Fruit fly (Drosophila melanogaster) whole organism, embryonic: ENCODE results near the gene CG4291.
A peak's percentile ranks its signal among the peaks of the same experiment; 100 is the strongest.

ENCODE experiments used
- ATbp ChIP-seq: fragments of 200-800 bp; sonication (Bioruptor generic); optimal IDR thresholded peaks from 2 replicates; lab custom pipeline; 2017; ENCODE audit warnings: missing biosample characterization, mild to moderate bottlenecking, missing genetic modification characterization, missing genetic modification reagents
- Abd-B ChIP-seq: fragments of 200-800 bp; sonication (Bioruptor generic); optimal IDR thresholded peaks from 2 replicates; lab custom pipeline; 2018; ENCODE audit warnings: missing biosample characterization, mild to moderate bottlenecking, missing genetic modification characterization, moderate library complexity
- Aef1 ChIP-seq: fragments of 200-800 bp; sonication (Bioruptor generic); IDR thresholded peaks from 3 replicates; pipeline ENCODE4 v1.3.6; 2022; ENCODE audit warnings: missing biosample characterization, missing genetic modification characterization
- CG11456 ChIP-seq: fragments of 200-800 bp; sonication (Bioruptor generic); IDR thresholded peaks from 3 replicates; pipeline ENCODE4 v1.3.6; 2022; ENCODE audit warnings: missing biosample characterization, missing genetic modification characterization
- CG12299 ChIP-seq: fragments of 200-800 bp; sonication (Bioruptor generic); optimal IDR thresholded peaks from 2 replicates; lab custom pipeline; 2018; ENCODE audit warnings: missing biosample characterization, mild to moderate bottlenecking, missing genetic modification characterization
- CG12391 ChIP-seq: fragments of 200-800 bp; sonication (Bioruptor generic); optimal IDR thresholded peaks from 3 replicates; lab custom pipeline; 2018; ENCODE audit warnings: missing biosample characterization, mild to moderate bottlenecking, missing genetic modification characterization, moderate library complexity
- CG14014 ChIP-seq: fragments of 200-800 bp; sonication (Bioruptor generic); IDR thresholded peaks from 2 replicates; pipeline ENCODE4 v1.3.6; 2022; ENCODE audit warnings: missing biosample characterization, missing genetic modification characterization
- CG14667 ChIP-seq: fragments of 200-800 bp; sonication (Bioruptor generic); IDR thresholded peaks from 2 replicates; pipeline ENCODE4 v1.3.6; 2022; ENCODE audit warnings: missing biosample characterization, missing genetic modification characterization
- CG14710 ChIP-seq: fragments of 200-800 bp; sonication (Bioruptor generic); optimal IDR thresholded peaks from 3 replicates; lab custom pipeline; 2019; ENCODE audit warnings: missing biosample characterization, mild to moderate bottlenecking, missing genetic modification characterization, moderate library complexity
- CG15696 ChIP-seq: fragments of 200-800 bp; sonication (Bioruptor generic); optimal IDR thresholded peaks from 2 replicates; lab custom pipeline; 2019; ENCODE audit warnings: missing biosample characterization, mild to moderate bottlenecking, missing genetic modification characterization, moderate library complexity
- CG17385 ChIP-seq: fragments of 200-800 bp; sonication (Bioruptor generic); optimal IDR thresholded peaks from 3 replicates; lab custom pipeline; 2018; ENCODE audit warnings: missing biosample characterization, mild to moderate bottlenecking, missing genetic modification characterization
- CG17802 ChIP-seq: fragments of 200-800 bp; sonication (Bioruptor generic); optimal IDR thresholded peaks from 2 replicates; lab custom pipeline; 2018; ENCODE audit warnings: missing biosample characterization, mild to moderate bottlenecking, missing genetic modification characterization, moderate library complexity
- CG2678 ChIP-seq: fragments of 200-800 bp; sonication (Bioruptor generic); optimal IDR thresholded peaks from 3 replicates; lab custom pipeline; 2019; ENCODE audit warnings: missing biosample characterization, mild to moderate bottlenecking, missing genetic modification characterization, moderate library complexity
- CG2875 ChIP-seq: fragments of 200-800 bp; sonication (Bioruptor generic); optimal IDR thresholded peaks from 2 replicates; lab custom pipeline; 2017; ENCODE audit warnings: missing biosample characterization, mild to moderate bottlenecking, missing genetic modification characterization, missing genetic modification reagents
- CG31441 ChIP-seq: fragments of 200-800 bp; sonication (Bioruptor generic); IDR thresholded peaks from 2 replicates; pipeline ENCODE4 v1.3.6; 2022; ENCODE audit warnings: missing biosample characterization, missing genetic modification characterization
- CG32532 ChIP-seq: fragments of 200-800 bp; sonication (Bioruptor generic); IDR thresholded peaks from 2 replicates; pipeline ENCODE4 v1.3.6; 2022; ENCODE audit warnings: missing biosample characterization, missing genetic modification characterization
- CG6791 ChIP-seq: fragments of 200-800 bp; sonication (Bioruptor generic); IDR thresholded peaks from 3 replicates; pipeline ENCODE4 v1.3.6; 2022; ENCODE audit warnings: missing biosample characterization, missing genetic modification characterization; ENCODE audit not compliant: partially characterized antibody
- CG7271 ChIP-seq: fragments of 200-800 bp; sonication (Bioruptor generic); optimal IDR thresholded peaks from 2 replicates; lab custom pipeline; 2018; ENCODE audit warnings: missing biosample characterization, mild to moderate bottlenecking, missing genetic modification characterization, moderate library complexity
- CG7786 ChIP-seq: fragments of 200-800 bp; sonication (Bioruptor generic); optimal IDR thresholded peaks from 2 replicates; lab custom pipeline; 2016; ENCODE audit warnings: missing biosample characterization, missing genetic modification characterization
- CG8089 ChIP-seq: fragments of 200-800 bp; sonication (Bioruptor generic); optimal IDR thresholded peaks from 3 replicates; lab custom pipeline; 2016; ENCODE audit warnings: missing biosample characterization, missing genetic modification characterization
- CG9609 ChIP-seq: fragments of 200-800 bp; sonication (Bioruptor generic); optimal IDR thresholded peaks from 3 replicates; lab custom pipeline; 2016; ENCODE audit warnings: missing biosample characterization, missing genetic modification characterization
- Dref ChIP-seq: fragments of 200-800 bp; sonication (Bioruptor generic); IDR thresholded peaks from 2 replicates; pipeline ENCODE4 v1.3.6; 2022; ENCODE audit warnings: missing biosample characterization, missing genetic modification characterization
- E2f2 ChIP-seq: fragments of 200-800 bp; sonication (Bioruptor generic); IDR thresholded peaks from 2 replicates; pipeline ENCODE4 v1.3.6; 2022; ENCODE audit warnings: missing biosample characterization, missing genetic modification characterization
- Fer3 ChIP-seq: fragments of 200-800 bp; sonication (Bioruptor generic); optimal IDR thresholded peaks from 2 replicates; lab custom pipeline; 2018; ENCODE audit warnings: missing biosample characterization, mild to moderate bottlenecking, missing genetic modification characterization, moderate library complexity
- GATAe ChIP-seq: fragments of 200-800 bp; sonication (Bioruptor generic); conservative IDR thresholded peaks from 2 replicates; pipeline ENCODE4 v1.3.6; 2022; ENCODE audit warnings: missing biosample characterization, missing genetic modification characterization
- HLH54F ChIP-seq: fragments of 200-800 bp; sonication (Bioruptor generic); optimal IDR thresholded peaks from 3 replicates; lab custom pipeline; 2016; ENCODE audit warnings: missing biosample characterization, missing genetic modification characterization
- Optix ChIP-seq: fragments of 200-800 bp; sonication (Bioruptor generic); IDR thresholded peaks from 3 replicates; pipeline ENCODE4 v1.3.6; 2022; ENCODE audit warnings: missing biosample characterization, missing genetic modification characterization
- ac ChIP-seq: fragments of 200-800 bp; sonication (Bioruptor generic); optimal IDR thresholded peaks from 3 replicates; lab custom pipeline; 2017; ENCODE audit warnings: missing biosample characterization, mild to moderate bottlenecking, missing genetic modification characterization
- amos ChIP-seq: fragments of 200-800 bp; sonication (Bioruptor generic); IDR thresholded peaks from 2 replicates; pipeline ENCODE4 v1.3.6; 2022; ENCODE audit warnings: missing biosample characterization, missing genetic modification characterization; ENCODE audit not compliant: partially characterized antibody
- ase ChIP-seq: fragments of 200-800 bp; sonication (Bioruptor generic); IDR thresholded peaks from 3 replicates; pipeline ENCODE4 v1.3.6; 2022; ENCODE audit warnings: missing biosample characterization, missing genetic modification characterization
- br ChIP-seq: fragments of >200 bp; optimal IDR thresholded peaks from 2 replicates; lab custom pipeline; 2017
- chif ChIP-seq, 2 experiments: fragments of 200-800 bp; sonication (Bioruptor generic); optimal IDR thresholded peaks; 3 replicates each; lab custom pipeline; 2016; ENCODE audit warnings: missing biosample characterization in 2 of 2, missing genetic modification characterization in 2 of 2
- ci ChIP-seq: fragments of 200-800 bp; sonication (Bioruptor generic); IDR thresholded peaks from 3 replicates; pipeline ENCODE4 v1.3.6; 2022; ENCODE audit warnings: missing biosample characterization, missing genetic modification characterization
- croc ChIP-seq: fragments of 200-800 bp; sonication (Bioruptor generic); conservative IDR thresholded peaks from 3 replicates; pipeline ENCODE4 v1.3.6; 2022; ENCODE audit warnings: missing biosample characterization, missing genetic modification characterization
- dmrt99B ChIP-seq: fragments of 200-800 bp; sonication (Bioruptor generic); optimal IDR thresholded peaks from 2 replicates; lab custom pipeline; 2018; ENCODE audit warnings: missing biosample characterization, mild to moderate bottlenecking, missing genetic modification characterization, moderate library complexity
- fd3F ChIP-seq: fragments of 200-800 bp; sonication (Bioruptor generic); optimal IDR thresholded peaks from 2 replicates; lab custom pipeline; 2018; ENCODE audit warnings: missing biosample characterization, mild to moderate bottlenecking, missing genetic modification characterization, moderate library complexity
- gfzf ChIP-seq: fragments of 200-800 bp; sonication (Bioruptor generic); optimal IDR thresholded peaks from 2 replicates; lab custom pipeline; 2016; ENCODE audit warnings: missing biosample characterization, mild to moderate bottlenecking, missing genetic modification characterization, moderate library complexity
- gsb-n ChIP-seq: fragments of 200-800 bp; sonication (Bioruptor generic); optimal IDR thresholded peaks from 3 replicates; lab custom pipeline; 2018; ENCODE audit warnings: missing biosample characterization, mild to moderate bottlenecking, missing genetic modification characterization
- gt ChIP-seq: fragments of 200-800 bp; sonication (Bioruptor generic); IDR thresholded peaks from 2 replicates; pipeline ENCODE4 v1.3.6; 2022; ENCODE audit warnings: missing biosample characterization, missing genetic modification characterization
- kni ChIP-seq: fragments of 200-800 bp; sonication (Bioruptor generic); optimal IDR thresholded peaks from 3 replicates; lab custom pipeline; 2017; ENCODE audit warnings: mild to moderate bottlenecking, missing biosample characterization, missing genetic modification reagents, missing genetic modification characterization
- maf-S ChIP-seq: fragments of 200-800 bp; sonication (Bioruptor generic); optimal IDR thresholded peaks from 2 replicates; lab custom pipeline; 2016; ENCODE audit warnings: missing biosample characterization, missing genetic modification characterization
- mam ChIP-seq: fragments of 200-800 bp; sonication (Bioruptor generic); optimal IDR thresholded peaks from 3 replicates; lab custom pipeline; 2016; ENCODE audit warnings: missing biosample characterization, missing genetic modification characterization
- onecut ChIP-seq: fragments of 200-800 bp; sonication (Bioruptor generic); IDR thresholded peaks from 2 replicates; pipeline ENCODE4 v1.3.6; 2022; ENCODE audit warnings: missing biosample characterization, missing genetic modification characterization
- prd ChIP-seq, 3 experiments: fragments of >200 bp in 2 of 3; fragments of 200-800 bp in 1 of 3; sonication (Bioruptor generic) in 1 of 3; optimal IDR thresholded peaks in 2 of 3; IDR thresholded peaks in 1 of 3; 2 replicates in 2 of 3; 3 replicates in 1 of 3; pipeline versions ENCODE4 v1.3.6 to Lab custom; 2017 to 2022; ENCODE audit warnings: missing biosample characterization in 1 of 3, missing genetic modification characterization in 1 of 3
- sc ChIP-seq, 3 experiments: fragments of >200 bp in 2 of 3; fragments of 200-800 bp in 1 of 3; sonication (Bioruptor generic) in 1 of 3; optimal IDR thresholded peaks; 2 replicates in 2 of 3; 3 replicates in 1 of 3; lab custom pipeline; 2017; ENCODE audit warnings: mild to moderate bottlenecking in 1 of 3, missing biosample characterization in 1 of 3, missing genetic modification characterization in 1 of 3, missing genetic modification reagents in 1 of 3
- sens ChIP-seq: fragments of 200-800 bp; sonication (Bioruptor generic); peaks from one replicate; lab custom pipeline; 2016; ENCODE audit warnings: missing biosample characterization, missing genetic modification characterization
- tin ChIP-seq: fragments of 200-800 bp; sonication (Bioruptor generic); optimal IDR thresholded peaks from 3 replicates; lab custom pipeline; 2016; ENCODE audit warnings: missing biosample characterization, missing genetic modification characterization
- tll ChIP-seq, 2 experiments: fragments of 200-800 bp in 1 of 2; fragments of >200 bp in 1 of 2; sonication (Bioruptor generic) in 1 of 2; optimal IDR thresholded peaks; 2 replicates each; lab custom pipeline; 2017 to 2019; ENCODE audit warnings: missing biosample characterization in 2 of 2, missing genetic modification characterization in 2 of 2, mild to moderate bottlenecking in 1 of 2, moderate library complexity in 1 of 2
- wdn ChIP-seq: fragments of 200-800 bp; sonication (Bioruptor generic); IDR thresholded peaks from 2 replicates; pipeline ENCODE4 v1.3.6; 2022; ENCODE audit warnings: missing biosample characterization, missing genetic modification characterization

CG4291 gene

dm6 chr2L:892461-892860 lies 39.9 kb upstream of the CG4291 start (continued):
- TF ChIP-seq Dref (GFP tag; lab: Robert Waterston, UW): no peak
- no peak for TF ChIP-seq kni
- no peak for TF ChIP-seq br (lab: Kevin White, UChicago)
- TF ChIP-seq CG12391 (tag; lab: Kevin White, UChicago): peak; percentile 29
- no peak for TF ChIP-seq GATAe
- TF ChIP-seq Optix: peak; percentile 50; the same call in 1 of the 3 replicates
- TF ChIP-seq CG32532 (GFP tag; lab: Robert Waterston, UW): no peak
- TF ChIP-seq CG14710: peak; percentile 8
- no peak for TF ChIP-seq CG9609
- TF ChIP-seq gsb-n (tag; lab: Kevin White, UChicago): no peak
- TF ChIP-seq dmrt99B (tag; lab: Kevin White, UChicago): peak; percentile 55
- no peak for TF ChIP-seq CG7271 (tag; lab: Kevin White, UChicago)
- TF ChIP-seq HLH54F (GFP tag; lab: Kevin White, UChicago): no peak
- TF ChIP-seq Abd-B: peak; percentile 37
- TF ChIP-seq ase (GFP tag; lab: Robert Waterston, UW): no peak; the same call in 2 of the 3 replicates
- TF ChIP-seq sc (optimal IDR thresholded peaks at IDR 0.05; lab: Kevin White, UChicago): no peak
- TF ChIP-seq sc (GFP tag; optimal IDR thresholded peaks at IDR 0.05; lab: Kevin White, UChicago): no peak
- peak; percentile 32 for TF ChIP-seq ATbp (GFP tag; lab: Kevin White, UChicago)
- TF ChIP-seq gfzf (GFP tag; lab: Kevin White, UChicago): no peak
- TF ChIP-seq wdn (GFP tag; lab: Robert Waterston, UW): peak; percentile 28; the same call in 1 of the 2 replicates
- peak; percentile 24 for TF ChIP-seq mam (GFP tag; lab: Kevin White, UChicago)
- TF ChIP-seq chif (GFP tag; optimal IDR thresholded peaks at IDR 0.05; lab: Kevin White, UChicago): peak in 1 of 2 experiments; percentile 3
- TF ChIP-seq CG7786: peak; percentile 6
- no peak for TF ChIP-seq croc
- TF ChIP-seq CG14014 (GFP tag; lab: Robert Waterston, UW): peak; percentile 36; the same call in 1 of the 2 replicates
- TF ChIP-seq prd (optimal IDR thresholded peaks at IDR 0.05; lab: Kevin White, UChicago): no peak
- peak; percentile 61 for TF ChIP-seq prd (GFP tag; IDR thresholded peaks at IDR 0.05; lab: Robert Waterston, UW)
- no peak for TF ChIP-seq CG12299
- TF ChIP-seq tin (GFP tag; lab: Kevin White, UChicago): peak; percentile 19
- TF ChIP-seq ci: 0 out of 3 replicates have a peak, but pooled peaks have one; percentile 17
- TF ChIP-seq CG8089 (GFP tag; lab: Kevin White, UChicago): no peak
- peak; percentile 46 for TF ChIP-seq onecut (GFP tag; lab: Robert Waterston, UW)
- no peak for TF ChIP-seq CG2875 (GFP tag; lab: Kevin White, UChicago)
- no peak for TF ChIP-seq CG6791
- TF ChIP-seq gt (GFP tag; lab: Robert Waterston, UW): no peak
- peak; percentile 47 for TF ChIP-seq Fer3 (tag; lab: Kevin White, UChicago)
- TF ChIP-seq CG15696 (tag; lab: Kevin White, UChicago): no peak
- 0 out of 2 replicates have a peak, but pooled peaks have one; percentile 9 for TF ChIP-seq E2f2
- TF ChIP-seq CG11456 (GFP tag; lab: Robert Waterston, UW): peak; percentile 64; the same call in 1 of the 3 replicates
- TF ChIP-seq ac (GFP tag; lab: Kevin White, UChicago): no peak
- TF ChIP-seq sens (GFP tag; lab: Kevin White, UChicago): peak; percentile 72
- TF ChIP-seq fd3F (GFP tag; lab: Kevin White, UChicago): no peak
- no peak for TF ChIP-seq tll (GFP tag; optimal IDR thresholded peaks at IDR 0.05; lab: Kevin White, UChicago)
- no peak for TF ChIP-seq amos (GFP tag; lab: Robert Waterston, UW)
- TF ChIP-seq Aef1 (GFP tag; lab: Robert Waterston, UW): no peak
- TF ChIP-seq CG14667 (GFP tag; lab: Robert Waterston, UW): no peak
- TF ChIP-seq CG17802 (tag; lab: Kevin White, UChicago): no peak
- TF ChIP-seq CG17385 (GFP tag; lab: Kevin White, UChicago): peak; percentile 32
- peak; percentile 61 for TF ChIP-seq CG2678
- TF ChIP-seq CG31441: 0 out of 2 replicates have a peak, but pooled peaks have one; percentile 24
- TF ChIP-seq maf-S: peak; percentile 8
